Fruit fly (Drosophila melanogaster) whole organism, embryonic: ENCODE data around the gene CG9672.
A peak's percentile ranks its signal among the peaks of the same experiment; 100 is the strongest.

Source experiments
- ATbp ChIP-seq: fragments of 200-800 bp; sonication (Bioruptor generic); optimal IDR thresholded peaks from 2 replicates; lab custom pipeline; 2017; ENCODE audit warnings: missing biosample characterization, mild to moderate bottlenecking, missing genetic modification characterization, missing genetic modification reagents
- Aef1 ChIP-seq: fragments of 200-800 bp; sonication (Bioruptor generic); IDR thresholded peaks from 3 replicates; pipeline ENCODE4 v1.3.6; 2022; ENCODE audit warnings: missing biosample characterization, missing genetic modification characterization
- Antp ChIP-seq: fragments of 200-800 bp; sonication (Bioruptor generic); optimal IDR thresholded peaks from 3 replicates; lab custom pipeline; 2016; ENCODE audit warnings: missing biosample characterization, missing genetic modification characterization
- C15 ChIP-seq: fragments of 200-800 bp; sonication (Bioruptor generic); IDR thresholded peaks from 3 replicates; pipeline ENCODE4 v1.3.6; 2022; ENCODE audit warnings: missing biosample characterization, missing genetic modification characterization
- CG10979 ChIP-seq: fragments of 200-800 bp; sonication (Bioruptor generic); optimal IDR thresholded peaks from 2 replicates; lab custom pipeline; 2018; ENCODE audit warnings: missing biosample characterization, mild to moderate bottlenecking, missing genetic modification characterization, moderate library complexity
- CG12104 ChIP-seq: fragments of 200-800 bp; sonication (Bioruptor generic); optimal IDR thresholded peaks from 3 replicates; lab custom pipeline; 2016; ENCODE audit warnings: missing biosample characterization, missing genetic modification characterization
- CG13296 ChIP-seq: fragments of 200-800 bp; sonication (Bioruptor generic); optimal IDR thresholded peaks from 3 replicates; lab custom pipeline; 2018; ENCODE audit warnings: missing biosample characterization, mild to moderate bottlenecking, missing genetic modification characterization
- CG14667 ChIP-seq: fragments of 200-800 bp; sonication (Bioruptor generic); IDR thresholded peaks from 2 replicates; pipeline ENCODE4 v1.3.6; 2022; ENCODE audit warnings: missing biosample characterization, missing genetic modification characterization
- CG15011 ChIP-seq: fragments of 200-800 bp; sonication (Bioruptor generic); optimal IDR thresholded peaks from 3 replicates; lab custom pipeline; 2018; ENCODE audit warnings: missing biosample characterization, mild to moderate bottlenecking, missing genetic modification characterization
- CG17385 ChIP-seq: fragments of 200-800 bp; sonication (Bioruptor generic); optimal IDR thresholded peaks from 3 replicates; lab custom pipeline; 2018; ENCODE audit warnings: missing biosample characterization, mild to moderate bottlenecking, missing genetic modification characterization
- CG1792 ChIP-seq: fragments of 200-800 bp; sonication (Bioruptor generic); optimal IDR thresholded peaks from 2 replicates; lab custom pipeline; 2016; ENCODE audit warnings: missing biosample characterization, missing genetic modification characterization
- CG18764 ChIP-seq: fragments of 200-800 bp; sonication (Bioruptor generic); optimal IDR thresholded peaks from 3 replicates; lab custom pipeline; 2016; ENCODE audit warnings: missing biosample characterization, missing genetic modification characterization
- CG2678 ChIP-seq: fragments of 200-800 bp; sonication (Bioruptor generic); optimal IDR thresholded peaks from 3 replicates; lab custom pipeline; 2019; ENCODE audit warnings: missing biosample characterization, mild to moderate bottlenecking, missing genetic modification characterization, moderate library complexity
- CG2875 ChIP-seq: fragments of 200-800 bp; sonication (Bioruptor generic); optimal IDR thresholded peaks from 2 replicates; lab custom pipeline; 2017; ENCODE audit warnings: missing biosample characterization, mild to moderate bottlenecking, missing genetic modification characterization, missing genetic modification reagents
- CG34376 ChIP-seq: fragments of 200-800 bp; sonication (Bioruptor generic); optimal IDR thresholded peaks from 2 replicates; lab custom pipeline; 2018; ENCODE audit warnings: missing biosample characterization, mild to moderate bottlenecking, missing genetic modification characterization
- CG3847 ChIP-seq: fragments of 200-800 bp; sonication (Bioruptor generic); IDR thresholded peaks from 2 replicates; pipeline ENCODE4 v1.3.6; 2022; ENCODE audit warnings: missing biosample characterization, missing genetic modification characterization
- CG4360 ChIP-seq: fragments of 200-800 bp; sonication (Bioruptor generic); IDR thresholded peaks from 2 replicates; pipeline ENCODE4 v1.3.6; 2022; ENCODE audit warnings: missing biosample characterization, missing genetic modification characterization
- CG4707 ChIP-seq: fragments of 200-800 bp; sonication (Bioruptor generic); optimal IDR thresholded peaks from 2 replicates; lab custom pipeline; 2018; ENCODE audit warnings: missing biosample characterization, mild to moderate bottlenecking, missing genetic modification characterization, moderate library complexity
- CG6272 ChIP-seq: fragments of 200-800 bp; sonication (Bioruptor generic); IDR thresholded peaks from 2 replicates; pipeline ENCODE4 v1.3.6; 2022; ENCODE audit warnings: missing biosample characterization, missing genetic modification characterization
- CG8290 ChIP-seq, 3 experiments: fragments of 200-800 bp; sonication (Bioruptor generic); optimal IDR thresholded peaks; 2 replicates each; lab custom pipeline; 2016 to 2019; ENCODE audit warnings: missing biosample characterization in 3 of 3, missing genetic modification characterization in 3 of 3, mild to moderate bottlenecking in 2 of 3, moderate library complexity in 1 of 3
- CG8478 ChIP-seq: fragments of >200 bp; optimal IDR thresholded peaks from 2 replicates; lab custom pipeline; 2018
- CG9876 ChIP-seq: fragments of 200-800 bp; sonication (Bioruptor generic); optimal IDR thresholded peaks from 2 replicates; lab custom pipeline; 2016; ENCODE audit warnings: missing biosample characterization, missing genetic modification characterization
- CTCF ChIP-seq: fragments of 200-800 bp; sonication (Bioruptor generic); optimal IDR thresholded peaks from 2 replicates; lab custom pipeline; 2017; ENCODE audit warnings: missing biosample characterization, mild to moderate bottlenecking, missing genetic modification characterization, moderate library complexity
- Dll ChIP-seq: fragments of 200-800 bp; sonication (Bioruptor generic); IDR thresholded peaks from 4 replicates; pipeline ENCODE4 v1.3.6; 2022; ENCODE audit warnings: missing biosample characterization, missing genetic modification characterization; ENCODE audit not compliant: partially characterized antibody
- Fer2 ChIP-seq: fragments of 200-800 bp; sonication (Bioruptor generic); optimal IDR thresholded peaks from 2 replicates; lab custom pipeline; 2018; ENCODE audit warnings: missing biosample characterization, mild to moderate bottlenecking, missing genetic modification characterization, moderate library complexity
- NFAT ChIP-seq: fragments of 200-800 bp; sonication (Bioruptor generic); IDR thresholded peaks from 2 replicates; pipeline ENCODE4 v1.3.6; 2022; ENCODE audit warnings: missing biosample characterization, missing genetic modification characterization
- Neu2 ChIP-seq: fragments of 200-800 bp; sonication (Bioruptor generic); optimal IDR thresholded peaks from 3 replicates; lab custom pipeline; 2016; ENCODE audit warnings: missing biosample characterization, missing genetic modification characterization, borderline replicate concordance
- ab ChIP-seq: fragments of 200-800 bp; sonication (Bioruptor generic); optimal IDR thresholded peaks from 2 replicates; lab custom pipeline; 2016; ENCODE audit warnings: missing biosample characterization, missing genetic modification characterization
- bbx ChIP-seq: fragments of 200-800 bp; sonication (Bioruptor generic); IDR thresholded peaks from 2 replicates; pipeline ENCODE4 v1.3.6; 2022; ENCODE audit warnings: missing biosample characterization, missing genetic modification characterization; ENCODE audit not compliant: partially characterized antibody
- cg ChIP-seq: fragments of 200-800 bp; sonication (Bioruptor generic); optimal IDR thresholded peaks from 3 replicates; lab custom pipeline; 2019; ENCODE audit warnings: missing biosample characterization, mild to moderate bottlenecking, missing genetic modification characterization, moderate library complexity
- chinmo ChIP-seq: fragments of 200-800 bp; sonication (Bioruptor generic); IDR thresholded peaks from 4 replicates; pipeline ENCODE4 v1.3.6; 2022; ENCODE audit warnings: missing biosample characterization, missing genetic modification characterization; ENCODE audit not compliant: partially characterized antibody
- crc ChIP-seq: fragments of 200-800 bp; sonication (Bioruptor generic); optimal IDR thresholded peaks from 2 replicates; lab custom pipeline; 2016; ENCODE audit warnings: missing biosample characterization, missing genetic modification characterization
- dati ChIP-seq: fragments of 200-800 bp; sonication (Bioruptor generic); IDR thresholded peaks from 2 replicates; pipeline ENCODE4 v1.3.6; 2022; ENCODE audit warnings: missing biosample characterization, missing genetic modification characterization
- fd96Cb ChIP-seq: fragments of 200-800 bp; sonication (Bioruptor generic); optimal IDR thresholded peaks from 2 replicates; lab custom pipeline; 2018; ENCODE audit warnings: missing biosample characterization, mild to moderate bottlenecking, missing genetic modification characterization, moderate library complexity
- gce ChIP-seq: fragments of 200-800 bp; sonication (Bioruptor generic); IDR thresholded peaks from 3 replicates; pipeline ENCODE4 v1.3.6; 2022; ENCODE audit warnings: missing biosample characterization, missing genetic modification characterization
- gsb ChIP-seq: fragments of 200-800 bp; sonication (Bioruptor generic); IDR thresholded peaks from 2 replicates; pipeline ENCODE4 v1.3.6; 2022; ENCODE audit warnings: missing biosample characterization, missing genetic modification characterization
- ind ChIP-seq: fragments of 200-800 bp; sonication (Bioruptor generic); optimal IDR thresholded peaks from 3 replicates; lab custom pipeline; 2016; ENCODE audit warnings: missing biosample characterization, missing genetic modification characterization
- insv ChIP-seq, 2 experiments: fragments of 200-800 bp; sonication (Bioruptor generic); optimal IDR thresholded peaks; 3 replicates each; lab custom pipeline; 2016 to 2018; ENCODE audit warnings: missing biosample characterization in 2 of 2, missing genetic modification characterization in 2 of 2
- lmd ChIP-seq: fragments of 200-800 bp; sonication (Bioruptor generic); IDR thresholded peaks from 2 replicates; pipeline ENCODE4 v1.3.6; 2022; ENCODE audit warnings: missing biosample characterization, missing genetic modification characterization
- lov ChIP-seq, 2 experiments: fragments of 200-800 bp in 1 of 2; fragments of >200 bp in 1 of 2; sonication (Bioruptor generic) in 1 of 2; IDR thresholded peaks in 1 of 2; optimal IDR thresholded peaks in 1 of 2; 2 replicates in 1 of 2; 3 replicates in 1 of 2; pipeline versions ENCODE4 v1.3.6 to Lab custom; 2017 to 2022; ENCODE audit warnings: missing biosample characterization in 1 of 2, missing genetic modification characterization in 1 of 2
- pros ChIP-seq: fragments of 200-800 bp; sonication (Bioruptor generic); optimal IDR thresholded peaks from 3 replicates; lab custom pipeline; 2019; ENCODE audit warnings: missing biosample characterization, mild to moderate bottlenecking, missing genetic modification characterization, moderate library complexity
- run ChIP-seq: fragments of 200-800 bp; sonication (Bioruptor generic); optimal IDR thresholded peaks from 3 replicates; lab custom pipeline; 2018; ENCODE audit warnings: missing biosample characterization, mild to moderate bottlenecking, missing genetic modification characterization
- schlank ChIP-seq: fragments of 200-800 bp; sonication (Bioruptor generic); optimal IDR thresholded peaks from 2 replicates; lab custom pipeline; 2018; ENCODE audit warnings: missing biosample characterization, mild to moderate bottlenecking, missing genetic modification characterization
- trem ChIP-seq: fragments of 200-800 bp; optimal IDR thresholded peaks from 3 replicates; lab custom pipeline; 2019; ENCODE audit warnings: missing biosample characterization, mild to moderate bottlenecking, missing genetic modification characterization, moderate library complexity
- usp ChIP-seq: fragments of >200 bp; optimal IDR thresholded peaks from 2 replicates; lab custom pipeline; 2017; ENCODE audit warnings: missing biosample characterization, missing genetic modification characterization
- vnd ChIP-seq: fragments of 200-800 bp; sonication (Bioruptor generic); IDR thresholded peaks from 3 replicates; pipeline ENCODE4 v1.3.6; 2022; ENCODE audit warnings: missing biosample characterization, missing genetic modification characterization; ENCODE audit not compliant: partially characterized antibody
- wdn ChIP-seq: fragments of 200-800 bp; sonication (Bioruptor generic); IDR thresholded peaks from 2 replicates; pipeline ENCODE4 v1.3.6; 2022; ENCODE audit warnings: missing biosample characterization, missing genetic modification characterization
- z ChIP-seq: fragments of 200-800 bp; sonication (Bioruptor generic); IDR thresholded peaks from 3 replicates; pipeline ENCODE4 v1.3.6; 2022; ENCODE audit warnings: missing biosample characterization, missing genetic modification characterization
- zfh1 ChIP-seq: fragments of 200-800 bp; sonication (Bioruptor generic); IDR thresholded peaks from 3 replicates; pipeline ENCODE4 v1.3.6; 2022; ENCODE audit warnings: missing biosample characterization, missing genetic modification characterization

CG9672 gene

DNA sequence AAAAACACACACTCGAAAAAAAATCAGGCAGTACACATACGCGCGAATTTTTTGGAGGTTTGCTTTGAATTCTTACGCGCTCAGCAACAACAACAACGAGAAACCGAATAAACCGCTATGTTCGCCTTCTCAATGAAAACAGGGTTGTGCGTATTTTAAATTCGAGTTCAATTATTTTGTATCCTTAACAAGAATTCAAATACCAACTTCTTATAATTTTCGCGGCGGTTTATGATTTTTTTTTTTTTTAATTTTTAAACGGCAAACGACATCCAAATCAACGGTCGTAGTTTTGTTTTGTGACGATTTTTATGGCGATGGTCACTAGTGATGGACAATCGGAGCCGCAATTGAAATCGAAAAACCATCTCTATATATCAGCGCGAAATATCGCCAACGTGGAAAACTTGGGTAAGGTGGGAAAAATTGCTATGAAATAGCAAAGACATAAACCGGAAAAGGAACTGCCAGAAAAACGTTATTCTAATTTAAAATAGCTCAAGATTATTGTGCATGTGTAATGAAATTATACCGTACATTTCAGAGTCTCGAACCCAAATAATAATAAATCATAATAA is 45.0 kb upstream of the CG9672 start, which contains the start of gene goe (continued):
- TF ChIP-seq run (tag; lab: Kevin White, UChicago) = peak; percentile 53
- peak; percentile 84 for TF ChIP-seq Antp (GFP tag; lab: Kevin White, UChicago)
- TF ChIP-seq CG4360 (GFP tag; lab: Robert Waterston, UW) = peak; percentile 74
- TF ChIP-seq CG4707 (GFP tag; lab: Kevin White, UChicago) = peak; percentile 63
- peak; percentile 47 for TF ChIP-seq CG18764 (GFP tag; lab: Kevin White, UChicago)
- TF ChIP-seq Aef1 (GFP tag; lab: Robert Waterston, UW) = peak; percentile 76
- peak; percentile 86 for TF ChIP-seq schlank (tag; lab: Kevin White, UChicago)
- peak; percentile 2 for TF ChIP-seq fd96Cb
- TF ChIP-seq CG9876 (GFP tag; lab: Kevin White, UChicago) = peak; percentile 95
- 0 out of 2 replicates have a peak, but pooled peaks have one; percentile 27 for TF ChIP-seq gsb (GFP tag; lab: Robert Waterston, UW)
- peak; percentile 91 for TF ChIP-seq NFAT (GFP tag; lab: Robert Waterston, UW)
- peak; percentile 83 for TF ChIP-seq CG8290 (GFP tag; optimal IDR thresholded peaks at IDR 0.05; lab: Kevin White, UChicago)
- peak in 1 of 2 experiments; percentile 90 for TF ChIP-seq CG8290 (tag; optimal IDR thresholded peaks at IDR 0.05; lab: Kevin White, UChicago)
- TF ChIP-seq CG34376 (GFP tag; lab: Kevin White, UChicago) = peak; percentile 75
- no peak for TF ChIP-seq lov (optimal IDR thresholded peaks at IDR 0.05; lab: Kevin White, UChicago)
- TF ChIP-seq lov (GFP tag; IDR thresholded peaks at IDR 0.05; lab: Robert Waterston, UW) = peak; percentile 84; the same call in 2 of the 3 replicates
- TF ChIP-seq ATbp = peak; percentile 73
- TF ChIP-seq CG14667 (GFP tag; lab: Robert Waterston, UW) = peak; percentile 66
- TF ChIP-seq Fer2 (tag; lab: Kevin White, UChicago) = peak; percentile 20
- TF ChIP-seq cg = peak; percentile 53
- TF ChIP-seq CG13296 (GFP tag; lab: Kevin White, UChicago) = peak; percentile 73
- TF ChIP-seq CG17385 (GFP tag; lab: Kevin White, UChicago) = peak; percentile 73
- TF ChIP-seq CTCF = peak; percentile 79
- peak in 1 of 2 experiments; percentile 78 for TF ChIP-seq insv (GFP tag; optimal IDR thresholded peaks at IDR 0.05; lab: Kevin White, UChicago)
- TF ChIP-seq trem = peak; percentile 96
- peak; percentile 86 for TF ChIP-seq Dll (GFP tag; lab: Robert Waterston, UW)
- no peak for TF ChIP-seq z (GFP tag; lab: Robert Waterston, UW)
- peak; percentile 62 for TF ChIP-seq CG15011 (GFP tag; lab: Kevin White, UChicago)
- TF ChIP-seq CG3847 (GFP tag; lab: Robert Waterston, UW) = peak; percentile 81
- TF ChIP-seq gce (GFP tag; lab: Robert Waterston, UW) = peak; percentile 66; the same call in 2 of the 3 replicates
- peak; percentile 95 for TF ChIP-seq bbx (GFP tag; lab: Robert Waterston, UW)
- TF ChIP-seq CG8478 (lab: Kevin White, UChicago) = no peak
- TF ChIP-seq CG1792 (GFP tag; lab: Kevin White, UChicago) = peak; percentile 5
- TF ChIP-seq wdn (GFP tag; lab: Robert Waterston, UW) = peak; percentile 62
- peak; percentile 82 for TF ChIP-seq zfh1
- peak; percentile 30 for TF ChIP-seq Neu2 (GFP tag; lab: Kevin White, UChicago)
- TF ChIP-seq CG2678 (tag; lab: Kevin White, UChicago) = peak; percentile 51
- peak; percentile 59 for TF ChIP-seq crc (GFP tag; lab: Kevin White, UChicago)
- TF ChIP-seq pros (GFP tag; lab: Kevin White, UChicago) = no peak
- peak; percentile 76 for TF ChIP-seq CG2875 (GFP tag; lab: Kevin White, UChicago)
- TF ChIP-seq CG12104 (GFP tag; lab: Kevin White, UChicago) = peak; percentile 68
- TF ChIP-seq ab (GFP tag; lab: Kevin White, UChicago) = peak; percentile 42
- TF ChIP-seq usp = no peak
- TF ChIP-seq vnd (GFP tag; lab: Robert Waterston, UW) = peak; percentile 76
- TF ChIP-seq lmd (GFP tag; lab: Robert Waterston, UW) = peak; percentile 73
- peak; percentile 30 for TF ChIP-seq CG10979 (tag; lab: Kevin White, UChicago)
- peak; percentile 59 for TF ChIP-seq ind (GFP tag; lab: Kevin White, UChicago)
- TF ChIP-seq chinmo (GFP tag; lab: Robert Waterston, UW) = peak; percentile 91; the same call in 3 of the 4 replicates
- peak; percentile 60 for TF ChIP-seq CG6272 (GFP tag; lab: Robert Waterston, UW)
- peak; percentile 43; the same call in 1 of the 2 replicates for TF ChIP-seq dati (GFP tag; lab: Robert Waterston, UW)
- TF ChIP-seq C15 (GFP tag; lab: Robert Waterston, UW) = peak; percentile 69; the same call in 1 of the 3 replicates
